Fruit fly (Drosophila melanogaster): ENCODE data around the gene Arl2.

Gene Arl2

dm6 chr3R:8340675-8341275 is at the start of gene Arl2, which contains the start of gene COX7A:
Arl2 (plus strand) TSS chr3R:8341100.
COX7A (minus strand) TSS chr3R:8341043.
- TF ChIP-seq noc (tag; optimal IDR thresholded peaks at IDR 0.05), result peak; percentile 17

DNA sequence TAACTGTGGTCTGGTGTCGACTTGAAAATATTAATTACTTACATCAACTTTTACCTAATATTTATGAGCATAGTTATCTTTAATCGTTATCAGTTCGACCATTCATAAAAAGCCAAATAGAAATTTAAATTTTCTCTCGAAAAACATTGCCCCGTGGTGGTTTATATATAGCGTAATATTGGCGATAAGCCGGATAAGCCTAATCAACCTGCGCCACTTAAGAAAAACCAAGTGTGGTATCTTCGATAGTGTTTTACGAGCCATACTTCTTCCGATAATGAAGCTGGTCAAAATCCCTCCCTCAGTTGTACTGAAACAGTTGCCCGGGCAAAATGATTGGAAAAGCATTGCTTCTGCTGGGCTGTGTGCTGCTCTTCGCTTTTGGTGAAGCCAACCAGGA is 48.9 kb upstream of the Arl2 start, which contains the start of gene CG31463:
CG31463 (plus strand) TSS at position 302 of the 400 bp plus-strand sequence.
- no peak for TF ChIP-seq noc (tag; optimal IDR thresholded peaks at IDR 0.05)

DNA sequence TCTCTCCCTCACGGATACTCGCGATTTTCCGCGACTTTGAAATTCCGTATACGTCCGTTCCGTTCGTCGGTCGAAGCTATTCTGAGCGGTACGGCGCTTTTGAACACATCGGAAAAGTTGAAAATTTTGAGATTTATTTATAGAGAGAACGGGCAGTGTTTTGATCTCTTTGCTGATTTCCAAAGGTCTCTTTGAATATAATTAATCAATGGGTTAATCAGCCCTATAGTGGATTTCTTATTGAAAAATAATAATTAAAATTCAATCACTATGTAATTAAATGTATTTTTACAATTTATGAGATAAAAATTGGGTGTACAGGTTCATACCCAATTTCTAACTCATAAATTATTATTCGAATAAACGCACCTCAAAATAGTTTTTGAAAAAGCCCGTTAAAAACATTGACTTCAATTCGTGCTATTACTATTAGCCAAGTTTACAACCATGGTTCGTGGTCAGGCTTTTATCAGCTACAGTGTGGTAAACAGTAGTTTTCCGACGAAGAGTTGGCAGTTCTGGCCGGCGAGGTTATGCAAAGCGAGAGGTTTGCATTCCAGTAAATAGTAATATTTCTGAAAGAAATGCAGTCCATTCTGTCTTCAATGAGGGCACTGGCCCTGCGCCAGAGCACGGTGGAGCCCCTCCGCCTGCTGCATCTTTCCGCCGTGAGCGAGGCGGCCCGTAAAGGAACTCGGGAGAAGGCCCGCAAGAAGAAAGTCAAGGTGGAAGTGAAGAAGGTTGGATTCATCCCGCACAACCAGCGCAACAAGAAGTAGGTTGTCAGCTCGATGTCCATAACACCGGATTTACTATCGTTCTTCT is 39.8 kb upstream of the Arl2 start, which contains the start of the genes CG9626 and mRpL1:
CG9626 (minus strand) TSS at position 51 of the 825 bp plus-strand sequence.
mRpL1 (plus strand) TSS at position 513 of the 825 bp plus-strand sequence.
- no peak for TF ChIP-seq noc (tag; optimal IDR thresholded peaks at IDR 0.05)

DNA sequence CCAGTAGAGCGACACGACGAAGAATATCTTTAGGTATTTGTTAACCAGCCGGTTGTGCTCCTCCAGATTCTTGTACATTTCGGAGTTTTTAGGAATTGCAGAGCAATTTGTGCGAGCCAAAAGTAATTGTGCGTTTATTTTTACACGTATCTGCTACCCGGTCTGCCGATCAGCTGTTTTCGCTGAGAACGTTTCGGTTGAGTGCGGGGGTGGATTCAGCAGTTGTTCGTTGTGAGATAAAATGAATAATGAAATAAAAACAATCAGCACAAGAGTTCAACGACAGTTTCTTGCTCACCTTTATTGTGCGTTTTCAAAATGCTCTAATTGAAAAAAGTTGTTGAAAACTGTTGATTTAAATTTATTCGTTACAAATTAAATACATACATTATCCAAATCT is 37.1 kb upstream of the Arl2 start, which contains the start of gene nac:
nac (minus strand) TSS at position 176 of the 400 bp plus-strand sequence.
- TF ChIP-seq noc (tag; optimal IDR thresholded peaks at IDR 0.05), result no peak

dm6 chr3R:8305110-8305509 is 35.8 kb upstream of the Arl2 start, which contains the start of gene Sgt1:
Sgt1 (minus strand) TSS chr3R:8305274.
- TF ChIP-seq noc (tag; optimal IDR thresholded peaks at IDR 0.05), result no peak

dm6 chr3R:8306188-8306926 is 34.5 kb upstream of the Arl2 start:
- TF ChIP-seq noc (tag; optimal IDR thresholded peaks at IDR 0.05), result no peak

DNA sequence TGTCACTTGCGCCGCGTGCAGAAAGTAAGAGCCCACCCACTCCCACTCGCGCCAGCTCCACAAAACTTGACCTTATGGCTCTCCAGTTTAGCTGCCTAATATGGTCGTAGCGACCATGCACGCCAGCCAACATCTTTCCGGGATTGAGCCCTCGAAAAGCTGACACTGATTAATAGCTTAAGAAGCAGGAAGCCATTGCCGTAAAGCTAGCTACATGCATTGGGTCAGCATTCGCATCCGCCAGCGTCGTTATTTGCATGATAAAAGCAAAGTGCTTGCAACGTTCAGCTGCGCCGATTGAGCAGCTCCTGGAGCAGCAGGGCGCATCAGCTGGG is 34.0 kb upstream of the Arl2 start:
- no peak for TF ChIP-seq noc (tag; optimal IDR thresholded peaks at IDR 0.05)

dm6 chr3R:8307283-8307682 is 33.6 kb upstream of the Arl2 start:
- TF ChIP-seq noc (tag; optimal IDR thresholded peaks at IDR 0.05), result no peak

DNA sequence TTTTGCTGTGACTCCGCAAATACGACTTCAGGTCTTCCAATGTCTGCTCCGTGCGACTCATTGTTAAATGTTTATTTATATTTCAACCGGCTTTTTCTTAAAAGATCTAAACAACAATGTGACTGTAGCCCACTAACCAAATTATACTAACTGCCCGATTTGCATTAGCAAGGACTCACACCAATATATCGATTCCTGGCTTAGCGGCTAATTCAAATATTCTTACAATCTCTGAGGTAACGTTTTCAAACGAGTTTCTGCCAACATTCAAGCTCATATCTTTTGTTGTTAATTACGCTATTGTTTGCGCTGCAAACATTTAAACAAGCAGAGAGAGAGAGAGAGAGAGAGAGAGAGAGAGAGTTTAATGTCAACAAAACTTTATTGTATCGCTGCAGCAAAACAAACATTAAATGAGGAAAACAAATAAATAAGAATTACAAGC is 32.4 kb upstream of the Arl2 start, which contains the start of gene tex:
tex (minus strand) TSS at position 131 of the 445 bp plus-strand sequence.
- TF ChIP-seq noc (tag; optimal IDR thresholded peaks at IDR 0.05), result no peak

DNA sequence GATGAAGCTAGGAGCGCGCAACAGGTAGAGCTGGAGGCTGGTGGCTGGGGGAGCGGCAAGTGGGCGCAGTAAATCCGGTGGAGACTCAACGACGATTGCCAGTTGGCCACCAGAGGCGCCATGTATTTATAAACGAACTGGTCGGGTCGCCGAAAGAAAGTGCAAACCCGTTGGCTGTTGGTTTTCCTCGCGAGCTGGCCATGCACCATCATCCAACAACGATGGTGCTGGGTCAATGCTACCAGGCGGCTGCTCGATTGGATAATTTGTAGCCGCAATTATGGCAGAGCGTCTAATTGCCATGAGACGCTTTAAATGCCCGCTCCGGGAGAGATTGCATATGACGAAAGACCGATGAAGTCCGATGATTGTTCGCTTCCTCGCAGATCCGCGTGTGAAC is 30.2 kb upstream of the Arl2 start, which contains the start of gene CG11693:
CG11693 (minus strand) TSS at position 101 of the 400 bp plus-strand sequence.
- no peak for TF ChIP-seq noc (tag; optimal IDR thresholded peaks at IDR 0.05)

DNA sequence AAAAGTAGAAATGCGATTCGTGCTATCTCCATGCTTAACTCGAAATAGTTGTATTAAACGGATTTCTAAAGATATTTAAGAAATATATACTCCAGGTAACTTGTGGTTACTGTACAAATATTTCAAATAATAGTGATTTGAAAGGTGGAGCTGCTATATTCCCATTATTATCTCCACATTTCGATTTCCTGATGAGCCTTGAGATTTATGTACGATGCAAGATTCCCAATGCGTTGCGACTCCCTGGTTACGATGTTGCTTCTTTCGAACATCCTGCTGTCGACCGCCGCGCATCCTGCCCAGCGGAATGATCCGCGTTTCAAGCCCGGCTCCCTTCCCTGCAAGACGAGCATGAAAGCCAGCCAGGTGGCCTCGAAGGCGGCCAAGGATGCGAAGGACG is 28.9 kb upstream of the Arl2 start, which contains the start of the genes CG11694 and CG11698:
CG11694 (minus strand) TSS at position 101 of the 400 bp plus-strand sequence.
CG11698 (plus strand) TSS at position 152 of the 400 bp plus-strand sequence.
- no peak for TF ChIP-seq noc (tag; optimal IDR thresholded peaks at IDR 0.05)

- no peak for TF ChIP-seq noc (tag; optimal IDR thresholded peaks at IDR 0.05)
These were observed 27.9 kb upstream of the Arl2 start, which contains the start of gene CG7483 for dm6 chr3R:8313038-8313437. CG7483 (plus strand) TSS chr3R:8313208.

DNA sequence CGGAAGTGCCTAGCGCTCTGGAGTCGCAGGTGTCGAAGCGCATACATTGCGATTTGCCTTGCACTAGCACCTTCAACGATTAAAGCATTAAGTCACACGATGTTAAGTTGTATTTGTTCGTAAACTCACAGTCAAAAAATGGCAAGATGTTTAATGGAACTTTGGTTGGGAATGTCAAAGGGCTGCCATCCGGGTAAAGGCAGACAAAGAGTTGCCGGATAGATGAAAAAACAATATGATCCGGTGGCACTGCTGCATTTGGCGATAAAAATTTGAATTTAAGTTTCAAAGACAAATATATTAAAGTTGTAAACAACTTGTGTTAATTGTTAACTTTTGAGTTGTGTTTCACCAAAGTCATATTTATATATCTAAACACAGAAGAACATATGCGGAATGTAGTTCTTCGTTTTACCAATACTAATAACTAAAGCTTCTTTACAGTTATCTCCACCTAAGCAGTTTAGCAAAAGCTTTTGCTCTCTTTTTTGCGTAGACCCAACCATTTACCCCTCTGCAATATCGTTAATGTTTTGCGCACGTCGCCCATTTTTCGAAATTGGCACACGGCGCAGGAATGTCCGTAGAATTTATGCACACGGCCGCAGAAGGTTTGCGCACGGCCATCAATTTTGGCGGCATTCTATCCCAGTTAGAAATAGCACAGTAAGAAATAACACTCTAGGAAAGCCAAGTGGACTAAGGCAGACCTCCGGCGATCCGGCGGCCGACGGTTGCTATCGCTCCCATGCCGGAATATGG is 24.4 kb upstream of the Arl2 start, which contains the start of gene Coq2:
Coq2 (minus strand) TSS at position 200 of the 762 bp plus-strand sequence.
- no peak for TF ChIP-seq noc (tag; optimal IDR thresholded peaks at IDR 0.05)

DNA sequence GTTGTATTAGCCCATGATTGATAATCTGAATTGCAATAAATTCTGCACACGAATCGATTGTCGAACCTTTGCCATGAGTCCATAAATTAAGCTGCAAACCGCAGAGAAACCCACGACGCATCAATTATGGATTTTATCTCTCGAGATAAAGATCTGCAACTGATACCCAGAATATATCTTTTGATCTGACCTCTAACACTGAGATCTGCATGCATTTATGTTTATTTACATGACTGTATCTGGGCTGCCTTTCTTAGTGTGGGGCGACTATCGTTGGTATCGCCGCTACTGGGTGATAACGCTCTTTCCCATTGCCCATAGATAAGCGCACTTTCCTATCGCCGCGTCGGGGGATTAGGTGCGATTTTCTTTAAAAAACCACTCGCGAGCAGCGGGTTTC is 23.7 kb upstream of the Arl2 start, which contains the start of gene Ctr1B:
Ctr1B (plus strand) TSS at position 398 of the 400 bp plus-strand sequence.
- TF ChIP-seq noc (tag; optimal IDR thresholded peaks at IDR 0.05), result peak; percentile 44
